Worm (Caenorhabditis elegans) whole organism, L3 larva: Measurements from ENCODE around the gene ZK1290.5.

ENCODE experiments used
- egl-27 ChIP-seq: sonication (generic microtip); optimal IDR thresholded peaks from 4 replicates; lab custom pipeline; 2017; ENCODE audit warnings: missing biosample characterization, missing genetic modification reagents, missing genetic modification characterization
- nhr-76 ChIP-seq: fragments of 150-350 bp; sonication (generic microtip); optimal IDR thresholded peaks from 5 replicates; lab custom pipeline; 2014; ENCODE audit warnings: missing biosample characterization, missing genetic modification characterization
- ztf-11 ChIP-seq: fragments of 150-350 bp; optimal IDR thresholded peaks from 2 replicates; lab custom pipeline; 2014; ENCODE audit warnings: missing biosample characterization, missing genetic modification characterization

DNA sequence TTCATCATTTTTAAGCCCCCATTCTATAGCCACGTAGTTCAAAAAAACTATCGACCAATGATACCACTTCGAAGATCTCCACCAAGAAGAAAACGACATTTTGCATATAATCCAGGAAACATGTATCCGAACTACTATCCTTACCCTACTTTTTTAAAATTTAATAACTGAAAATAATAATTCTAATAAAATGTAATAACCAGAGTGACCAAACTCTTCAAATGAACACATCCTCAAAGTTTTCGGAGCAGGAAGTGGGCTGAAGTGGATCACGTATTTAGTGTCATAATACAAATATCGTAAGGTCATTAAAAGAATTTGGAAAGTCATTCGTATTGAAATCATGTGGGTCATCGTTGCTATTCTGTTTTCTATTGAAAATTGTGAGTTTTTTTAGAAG is 48.0 kb downstream of the ZK1290.5 start, which contains the start of gene F35D2.6:
- no peak for TF ChIP-seq ztf-11
- no peak for TF ChIP-seq nhr-76
- no peak for TF ChIP-seq egl-27 (tag; lab: Kevin White, UChicago)
